Worm (Caenorhabditis elegans) whole organism, L2 larva: ENCODE measurements around the gene F14E5.2.

ENCODE experiments used
- C34F6.9 ChIP-seq: fragments of 150-350 bp; optimal IDR thresholded peaks from 2 replicates; lab custom pipeline; 2014; ENCODE audit warnings: missing biosample characterization, missing genetic modification characterization
- F13H6.1 ChIP-seq: sonication (generic microtip); optimal IDR thresholded peaks from 2 replicates; lab custom pipeline; 2016; ENCODE audit warnings: missing genetic modification characterization, missing compliant biosample characterization
- R02D3.7 ChIP-seq: fragments of 150-350 bp; optimal IDR thresholded peaks from 2 replicates; lab custom pipeline; 2014; ENCODE audit warnings: missing biosample characterization, missing genetic modification characterization
- Y55F3AM.14 ChIP-seq: fragments of 200-800 bp; sonication (Bioruptor generic); optimal IDR thresholded peaks from 2 replicates; lab custom pipeline; 2018; ENCODE audit warnings: mild to moderate bottlenecking, missing genetic modification characterization, missing compliant biosample characterization
- ZK546.5 ChIP-seq: sonication (generic microtip); optimal IDR thresholded peaks from 2 replicates; lab custom pipeline; 2017; ENCODE audit warnings: missing biosample characterization, missing genetic modification characterization
- alr-1 ChIP-seq: fragments of 150-350 bp; optimal IDR thresholded peaks from 2 replicates; lab custom pipeline; 2014; ENCODE audit warnings: missing biosample characterization, missing genetic modification characterization
- aly-2 ChIP-seq: fragments of 150-350 bp; optimal IDR thresholded peaks from 2 replicates; lab custom pipeline; 2014; ENCODE audit warnings: missing biosample characterization, missing genetic modification characterization
- ama-1 ChIP-seq: fragments of 150-350 bp; optimal IDR thresholded peaks from 2 replicates; lab custom pipeline; 2018; ENCODE audit warnings: inconsistent platforms
- blmp-1 ChIP-seq: sonication (generic microtip); optimal IDR thresholded peaks from 2 replicates; lab custom pipeline; 2017; ENCODE audit warnings: missing genetic modification characterization, mild to moderate bottlenecking, missing compliant biosample characterization, antibody characterized with exemption, moderate library complexity; ENCODE audit not compliant: insufficient read depth
- ceh-16 ChIP-seq: fragments of 150-350 bp; optimal IDR thresholded peaks from 2 replicates; lab custom pipeline; 2014; ENCODE audit warnings: missing biosample characterization, missing genetic modification characterization
- ceh-82 ChIP-seq: fragments of 150-350 bp; optimal IDR thresholded peaks from 2 replicates; lab custom pipeline; 2014; ENCODE audit warnings: missing biosample characterization, missing genetic modification characterization
- crh-2 ChIP-seq: sonication (generic microtip); optimal IDR thresholded peaks from 2 replicates; lab custom pipeline; 2017; ENCODE audit warnings: missing biosample characterization, missing genetic modification characterization
- dmd-4 ChIP-seq: sonication (generic microtip); optimal IDR thresholded peaks from 2 replicates; lab custom pipeline; 2017; ENCODE audit warnings: missing biosample characterization, missing genetic modification characterization
- egl-27 ChIP-seq: sonication (generic microtip); optimal IDR thresholded peaks from 3 replicates; lab custom pipeline; 2017; ENCODE audit warnings: missing biosample characterization, missing genetic modification reagents, missing genetic modification characterization
- elt-1 ChIP-seq: fragments of 150-350 bp; optimal IDR thresholded peaks from 2 replicates; lab custom pipeline; 2014; ENCODE audit warnings: missing biosample characterization, missing genetic modification characterization
- elt-3 ChIP-seq: sonication (generic microtip); optimal IDR thresholded peaks from 2 replicates; lab custom pipeline; 2017; ENCODE audit warnings: missing biosample characterization, missing genetic modification characterization
- lin-13 ChIP-seq: fragments of 150-350 bp; optimal IDR thresholded peaks from 2 replicates; lab custom pipeline; 2014; ENCODE audit warnings: missing biosample characterization, missing genetic modification reagents, missing genetic modification characterization
- lsy-2 ChIP-seq, 2 experiments: fragments of 150-350 bp in 1 of 2; sonication (generic microtip) in 1 of 2; optimal IDR thresholded peaks; 2 replicates each; lab custom pipeline; 2014 to 2017; ENCODE audit warnings: missing biosample characterization in 2 of 2, missing genetic modification characterization in 2 of 2
- mab-5 ChIP-seq: fragments of 150-350 bp; optimal IDR thresholded peaks from 2 replicates; lab custom pipeline; 2014; ENCODE audit warnings: missing biosample characterization, missing genetic modification characterization
- mbf-1 ChIP-seq: sonication (generic microtip); optimal IDR thresholded peaks from 2 replicates; lab custom pipeline; 2017; ENCODE audit warnings: missing biosample characterization, missing genetic modification characterization
- mdl-1 ChIP-seq, 2 experiments: fragments of 150-350 bp in 1 of 2; sonication (generic microtip) in 1 of 2; optimal IDR thresholded peaks; 2 replicates each; lab custom pipeline; 2017; ENCODE audit warnings: missing biosample characterization in 2 of 2, missing genetic modification characterization in 2 of 2
- nhr-10 ChIP-seq: sonication (generic microtip); optimal IDR thresholded peaks from 2 replicates; lab custom pipeline; 2017; ENCODE audit warnings: missing biosample characterization, missing genetic modification characterization
- nhr-11 ChIP-seq: fragments of 150-350 bp; optimal IDR thresholded peaks from 2 replicates; lab custom pipeline; 2014; ENCODE audit warnings: missing biosample characterization, missing genetic modification characterization
- nhr-12 ChIP-seq: fragments of 150-350 bp; optimal IDR thresholded peaks from 2 replicates; lab custom pipeline; 2014; ENCODE audit warnings: missing biosample characterization, missing genetic modification characterization
- nhr-21 ChIP-seq: fragments of 150-350 bp; optimal IDR thresholded peaks from 2 replicates; lab custom pipeline; 2014; ENCODE audit warnings: missing biosample characterization, missing genetic modification characterization
- nhr-23 ChIP-seq: fragments of 150-350 bp; optimal IDR thresholded peaks from 2 replicates; lab custom pipeline; 2014; ENCODE audit warnings: missing biosample characterization, missing genetic modification reagents, missing genetic modification characterization
- nhr-237 ChIP-seq: fragments of 150-350 bp; optimal IDR thresholded peaks from 2 replicates; lab custom pipeline; 2014; ENCODE audit warnings: missing biosample characterization, missing genetic modification characterization
- nhr-6 ChIP-seq: fragments of 150-350 bp; optimal IDR thresholded peaks from 2 replicates; lab custom pipeline; 2014; ENCODE audit warnings: missing biosample characterization, missing genetic modification characterization
- peb-1 ChIP-seq: fragments of 150-350 bp; optimal IDR thresholded peaks from 2 replicates; lab custom pipeline; 2014; ENCODE audit warnings: missing biosample characterization, missing genetic modification characterization
- sem-4 ChIP-seq: fragments of 150-350 bp; optimal IDR thresholded peaks from 2 replicates; lab custom pipeline; 2014; ENCODE audit warnings: missing biosample characterization, missing genetic modification reagents, missing genetic modification characterization
- skn-1 ChIP-seq: sonication (generic microtip); optimal IDR thresholded peaks from 2 replicates; lab custom pipeline; 2017; ENCODE audit warnings: missing biosample characterization, missing genetic modification characterization
- sma-3 ChIP-seq: sonication (generic microtip); optimal IDR thresholded peaks from 2 replicates; lab custom pipeline; 2016; ENCODE audit warnings: missing genetic modification reagents, missing genetic modification characterization, missing compliant biosample characterization
- sma-9 ChIP-seq, 2 experiments: fragments of 150-350 bp in 1 of 2; sonication (generic microtip) in 1 of 2; optimal IDR thresholded peaks; 2 replicates each; lab custom pipeline; 2014 to 2016; ENCODE audit warnings: missing genetic modification characterization in 2 of 2, mild to moderate bottlenecking in 1 of 2, missing biosample characterization in 1 of 2, missing compliant biosample characterization in 1 of 2, missing genetic modification reagents in 1 of 2, moderate library complexity in 1 of 2
- snpc-4 ChIP-seq: fragments of 150-350 bp; optimal IDR thresholded peaks from 2 replicates; lab custom pipeline; 2014; ENCODE audit warnings: missing biosample characterization, missing genetic modification characterization
- unc-39 ChIP-seq: fragments of 150-350 bp; optimal IDR thresholded peaks from 2 replicates; lab custom pipeline; 2014; ENCODE audit warnings: missing biosample characterization, missing genetic modification characterization
- unc-55 ChIP-seq: fragments of 150-350 bp; sonication (generic microtip); optimal IDR thresholded peaks from 3 replicates; lab custom pipeline; 2014; ENCODE audit warnings: missing biosample characterization, missing genetic modification reagents, missing genetic modification characterization
- unc-62 ChIP-seq: fragments of 150-350 bp; optimal IDR thresholded peaks from 2 replicates; lab custom pipeline; 2014; ENCODE audit warnings: missing biosample characterization, missing genetic modification reagents, missing genetic modification characterization
- zag-1 ChIP-seq: fragments of 150-350 bp; optimal IDR thresholded peaks from 2 replicates; lab custom pipeline; 2014; ENCODE audit warnings: missing biosample characterization, missing genetic modification characterization
- ztf-4 ChIP-seq: fragments of 150-350 bp; optimal IDR thresholded peaks from 2 replicates; lab custom pipeline; 2014; ENCODE audit warnings: missing biosample characterization, missing genetic modification characterization

F14E5.2 gene

ce11 chrII:8428758-8428946 lies at the start of gene F14E5.2:
F14E5.2 (minus strand) TSS chrII:8428858.
- TF ChIP-seq ama-1: no peak
- no peak for TF ChIP-seq zag-1 (tag; lab: Kevin White, UChicago)
- TF ChIP-seq nhr-21 (tag; lab: Kevin White, UChicago): no peak
- TF ChIP-seq elt-1 (tag; lab: Kevin White, UChicago): no peak
- TF ChIP-seq snpc-4 (tag; lab: Kevin White, UChicago): no peak
- TF ChIP-seq sma-3 (GFP tag; lab: Kevin White, UChicago): no peak
- TF ChIP-seq elt-3 (tag; lab: Kevin White, UChicago): no peak
- TF ChIP-seq mdl-1 (tag; optimal IDR thresholded peaks at IDR 0.05; lab: Kevin White, UChicago): no peak
- no peak for TF ChIP-seq ceh-82 (tag; lab: Kevin White, UChicago)
- TF ChIP-seq F13H6.1 (tag; lab: Kevin White, UChicago): no peak
- TF ChIP-seq C34F6.9 (tag; lab: Kevin White, UChicago): no peak
- TF ChIP-seq nhr-23 (tag; lab: Kevin White, UChicago): no peak
- no peak for TF ChIP-seq ztf-4 (tag; lab: Kevin White, UChicago)
- TF ChIP-seq unc-39 (tag; lab: Kevin White, UChicago): no peak
- TF ChIP-seq ZK546.5 (tag; lab: Kevin White, UChicago): no peak
- no peak for TF ChIP-seq dmd-4 (tag; lab: Kevin White, UChicago)
- TF ChIP-seq nhr-12: no peak
- TF ChIP-seq, all 48 proteins: peak for 0

- TF ChIP-seq mdl-1 (tag; optimal IDR thresholded peaks at IDR 0.05; lab: Kevin White, UChicago) (no peak), F13H6.1 (tag; lab: Kevin White, UChicago) (no peak), unc-39 (tag; lab: Kevin White, UChicago) (no peak), R02D3.7 (tag; lab: Kevin White, UChicago) (no peak), blmp-1 (tag; lab: Kevin White, UChicago) (no peak), elt-1 (tag; lab: Kevin White, UChicago) (no peak), peb-1 (tag; lab: Kevin White, UChicago) (no peak), alr-1 (tag; lab: Kevin White, UChicago) (no peak), ceh-16 (tag; lab: Kevin White, UChicago) (no peak), egl-27 (tag; lab: Kevin White, UChicago) (no peak), sma-9 (GFP tag; optimal IDR thresholded peaks at IDR 0.05; lab: Kevin White, UChicago) (no peak), sma-9 (tag; optimal IDR thresholded peaks at IDR 0.05; lab: Kevin White, UChicago) (no peak), mab-5 (tag; lab: Kevin White, UChicago) (no peak), nhr-11 (no peak), nhr-6 (no peak), C34F6.9 (tag; lab: Kevin White, UChicago) (no peak), mbf-1 (tag; lab: Kevin White, UChicago) (no peak), ceh-82 (tag; lab: Kevin White, UChicago) (no peak), nhr-10 (no peak), nhr-23 (tag; lab: Kevin White, UChicago) (no peak), nhr-21 (tag; lab: Kevin White, UChicago) (no peak)
Measured at ce11 chrII:8475306-8475822, 46.7 kb upstream of the F14E5.2 start, which contains the start of the genes M05D6.1 and M05D6.3. M05D6.1 (minus strand) TSS chrII:8475406. M05D6.3 (plus strand) TSS chrII:8475772.

ce11 chrII:8472916-8473315 lies 44.3 kb upstream of the F14E5.2 start:
- no peak for TF ChIP-seq nhr-6
- no peak for TF ChIP-seq nhr-12
- no peak for TF ChIP-seq aly-2 (tag; lab: Kevin White, UChicago)
- TF ChIP-seq egl-27 (tag; lab: Kevin White, UChicago): no peak
- no peak for TF ChIP-seq unc-55 (GFP tag; lab: Kevin White, UChicago)
- TF ChIP-seq nhr-237 (tag; lab: Kevin White, UChicago): no peak
- no peak for TF ChIP-seq sma-3 (GFP tag; lab: Kevin White, UChicago)
- TF ChIP-seq Y55F3AM.14 (GFP tag; lab: Kevin White, UChicago): no peak
- TF ChIP-seq crh-2 (tag; lab: Kevin White, UChicago): no peak
- no peak for TF ChIP-seq ceh-82 (tag; lab: Kevin White, UChicago)
- TF ChIP-seq lsy-2 (tag; optimal IDR thresholded peaks at IDR 0.05; lab: Kevin White, UChicago): no peak
- TF ChIP-seq unc-62: no peak
- no peak for TF ChIP-seq sem-4 (tag; lab: Kevin White, UChicago)
- TF ChIP-seq skn-1 (tag; lab: Kevin White, UChicago): no peak
- TF ChIP-seq nhr-21 (tag; lab: Kevin White, UChicago): no peak
- TF ChIP-seq lin-13 (GFP tag; lab: Kevin White, UChicago): no peak
- no peak for TF ChIP-seq alr-1 (tag; lab: Kevin White, UChicago)
- no peak for TF ChIP-seq snpc-4 (tag; lab: Kevin White, UChicago)
- TF ChIP-seq elt-1 (tag; lab: Kevin White, UChicago): no peak
